Worm (Caenorhabditis elegans) whole organism, L2 larva: Measurements from ENCODE around the gene dpy-30.

ENCODE experiments used
- C34F6.9 ChIP-seq: fragments of 150-350 bp; optimal IDR thresholded peaks from 2 replicates; lab custom pipeline; 2014; ENCODE audit warnings: missing biosample characterization, missing genetic modification characterization
- F13H6.1 ChIP-seq: sonication (generic microtip); optimal IDR thresholded peaks from 2 replicates; lab custom pipeline; 2016; ENCODE audit warnings: missing genetic modification characterization, missing compliant biosample characterization
- Y55F3AM.14 ChIP-seq: fragments of 200-800 bp; sonication (Bioruptor generic); optimal IDR thresholded peaks from 2 replicates; lab custom pipeline; 2018; ENCODE audit warnings: mild to moderate bottlenecking, missing genetic modification characterization, missing compliant biosample characterization
- ZK546.5 ChIP-seq: sonication (generic microtip); optimal IDR thresholded peaks from 2 replicates; lab custom pipeline; 2017; ENCODE audit warnings: missing biosample characterization, missing genetic modification characterization
- alr-1 ChIP-seq: fragments of 150-350 bp; optimal IDR thresholded peaks from 2 replicates; lab custom pipeline; 2014; ENCODE audit warnings: missing biosample characterization, missing genetic modification characterization
- aly-2 ChIP-seq: fragments of 150-350 bp; optimal IDR thresholded peaks from 2 replicates; lab custom pipeline; 2014; ENCODE audit warnings: missing biosample characterization, missing genetic modification characterization
- ama-1 ChIP-seq: fragments of 150-350 bp; optimal IDR thresholded peaks from 2 replicates; lab custom pipeline; 2018; ENCODE audit warnings: inconsistent platforms
- blmp-1 ChIP-seq: sonication (generic microtip); optimal IDR thresholded peaks from 2 replicates; lab custom pipeline; 2017; ENCODE audit warnings: missing genetic modification characterization, mild to moderate bottlenecking, missing compliant biosample characterization, antibody characterized with exemption, moderate library complexity; ENCODE audit not compliant: insufficient read depth
- ceh-82 ChIP-seq: fragments of 150-350 bp; optimal IDR thresholded peaks from 2 replicates; lab custom pipeline; 2014; ENCODE audit warnings: missing biosample characterization, missing genetic modification characterization
- crh-2 ChIP-seq: sonication (generic microtip); optimal IDR thresholded peaks from 2 replicates; lab custom pipeline; 2017; ENCODE audit warnings: missing biosample characterization, missing genetic modification characterization
- dmd-4 ChIP-seq: sonication (generic microtip); optimal IDR thresholded peaks from 2 replicates; lab custom pipeline; 2017; ENCODE audit warnings: missing biosample characterization, missing genetic modification characterization
- egl-27 ChIP-seq: sonication (generic microtip); optimal IDR thresholded peaks from 3 replicates; lab custom pipeline; 2017; ENCODE audit warnings: missing biosample characterization, missing genetic modification reagents, missing genetic modification characterization
- elt-3 ChIP-seq: sonication (generic microtip); optimal IDR thresholded peaks from 2 replicates; lab custom pipeline; 2017; ENCODE audit warnings: missing biosample characterization, missing genetic modification characterization
- fos-1 ChIP-seq: fragments of 150-350 bp; optimal IDR thresholded peaks from 2 replicates; lab custom pipeline; 2014; ENCODE audit warnings: missing biosample characterization, missing genetic modification characterization
- gmeb-1 ChIP-seq: fragments of 150-350 bp; optimal IDR thresholded peaks from 2 replicates; lab custom pipeline; 2014; ENCODE audit warnings: missing biosample characterization, missing genetic modification characterization
- lin-11 ChIP-seq: fragments of 150-350 bp; sonication (generic microtip); optimal IDR thresholded peaks from 2 replicates; lab custom pipeline; 2014; ENCODE audit warnings: missing biosample characterization, missing genetic modification characterization, inconsistent platforms, mixed read lengths
- lin-13 ChIP-seq: fragments of 150-350 bp; optimal IDR thresholded peaks from 2 replicates; lab custom pipeline; 2014; ENCODE audit warnings: missing biosample characterization, missing genetic modification reagents, missing genetic modification characterization
- lsy-2 ChIP-seq, 2 experiments: fragments of 150-350 bp in 1 of 2; sonication (generic microtip) in 1 of 2; optimal IDR thresholded peaks; 2 replicates each; lab custom pipeline; 2014 to 2017; ENCODE audit warnings: missing biosample characterization in 2 of 2, missing genetic modification characterization in 2 of 2
- mab-5 ChIP-seq: fragments of 150-350 bp; optimal IDR thresholded peaks from 2 replicates; lab custom pipeline; 2014; ENCODE audit warnings: missing biosample characterization, missing genetic modification characterization
- mbf-1 ChIP-seq: sonication (generic microtip); optimal IDR thresholded peaks from 2 replicates; lab custom pipeline; 2017; ENCODE audit warnings: missing biosample characterization, missing genetic modification characterization
- mdl-1 ChIP-seq, 2 experiments: fragments of 150-350 bp in 1 of 2; sonication (generic microtip) in 1 of 2; optimal IDR thresholded peaks; 2 replicates each; lab custom pipeline; 2017; ENCODE audit warnings: missing biosample characterization in 2 of 2, missing genetic modification characterization in 2 of 2
- nhr-10 ChIP-seq: sonication (generic microtip); optimal IDR thresholded peaks from 2 replicates; lab custom pipeline; 2017; ENCODE audit warnings: missing biosample characterization, missing genetic modification characterization
- nhr-11 ChIP-seq: fragments of 150-350 bp; optimal IDR thresholded peaks from 2 replicates; lab custom pipeline; 2014; ENCODE audit warnings: missing biosample characterization, missing genetic modification characterization
- nhr-129 ChIP-seq: fragments of 150-350 bp; optimal IDR thresholded peaks from 2 replicates; lab custom pipeline; 2014; ENCODE audit warnings: missing biosample characterization, missing genetic modification characterization
- nhr-21 ChIP-seq: fragments of 150-350 bp; optimal IDR thresholded peaks from 2 replicates; lab custom pipeline; 2014; ENCODE audit warnings: missing biosample characterization, missing genetic modification characterization
- nhr-23 ChIP-seq: fragments of 150-350 bp; optimal IDR thresholded peaks from 2 replicates; lab custom pipeline; 2014; ENCODE audit warnings: missing biosample characterization, missing genetic modification reagents, missing genetic modification characterization
- nhr-25 ChIP-seq: fragments of 150-350 bp; sonication (generic microtip); optimal IDR thresholded peaks from 3 replicates; lab custom pipeline; 2014; ENCODE audit warnings: missing biosample characterization, missing genetic modification characterization
- nhr-6 ChIP-seq: fragments of 150-350 bp; optimal IDR thresholded peaks from 2 replicates; lab custom pipeline; 2014; ENCODE audit warnings: missing biosample characterization, missing genetic modification characterization
- nhr-77 ChIP-seq: fragments of 150-350 bp; optimal IDR thresholded peaks from 2 replicates; lab custom pipeline; 2014; ENCODE audit warnings: missing biosample characterization, missing genetic modification characterization
- peb-1 ChIP-seq: fragments of 150-350 bp; optimal IDR thresholded peaks from 2 replicates; lab custom pipeline; 2014; ENCODE audit warnings: missing biosample characterization, missing genetic modification characterization
- sem-4 ChIP-seq: fragments of 150-350 bp; optimal IDR thresholded peaks from 2 replicates; lab custom pipeline; 2014; ENCODE audit warnings: missing biosample characterization, missing genetic modification reagents, missing genetic modification characterization
- sma-3 ChIP-seq: sonication (generic microtip); optimal IDR thresholded peaks from 2 replicates; lab custom pipeline; 2016; ENCODE audit warnings: missing genetic modification reagents, missing genetic modification characterization, missing compliant biosample characterization
- sma-9 ChIP-seq, 2 experiments: fragments of 150-350 bp in 1 of 2; sonication (generic microtip) in 1 of 2; optimal IDR thresholded peaks; 2 replicates each; lab custom pipeline; 2014 to 2016; ENCODE audit warnings: missing genetic modification characterization in 2 of 2, mild to moderate bottlenecking in 1 of 2, missing biosample characterization in 1 of 2, missing compliant biosample characterization in 1 of 2, missing genetic modification reagents in 1 of 2, moderate library complexity in 1 of 2
- snpc-4 ChIP-seq: fragments of 150-350 bp; optimal IDR thresholded peaks from 2 replicates; lab custom pipeline; 2014; ENCODE audit warnings: missing biosample characterization, missing genetic modification characterization
- unc-39 ChIP-seq: fragments of 150-350 bp; optimal IDR thresholded peaks from 2 replicates; lab custom pipeline; 2014; ENCODE audit warnings: missing biosample characterization, missing genetic modification characterization
- unc-55 ChIP-seq: fragments of 150-350 bp; sonication (generic microtip); optimal IDR thresholded peaks from 3 replicates; lab custom pipeline; 2014; ENCODE audit warnings: missing biosample characterization, missing genetic modification reagents, missing genetic modification characterization
- unc-62 ChIP-seq: fragments of 150-350 bp; optimal IDR thresholded peaks from 2 replicates; lab custom pipeline; 2014; ENCODE audit warnings: missing biosample characterization, missing genetic modification reagents, missing genetic modification characterization
- zag-1 ChIP-seq: fragments of 150-350 bp; optimal IDR thresholded peaks from 2 replicates; lab custom pipeline; 2014; ENCODE audit warnings: missing biosample characterization, missing genetic modification characterization
- ztf-1 ChIP-seq: fragments of 200-800 bp; sonication (Bioruptor generic); conservative IDR thresholded peaks from 2 replicates; pipeline ENCODE4 v1.3.6; 2022; ENCODE audit warnings: missing genetic modification characterization, missing compliant biosample characterization
- ztf-4 ChIP-seq: fragments of 150-350 bp; optimal IDR thresholded peaks from 2 replicates; lab custom pipeline; 2014; ENCODE audit warnings: missing biosample characterization, missing genetic modification characterization

dpy-30 gene

DNA sequence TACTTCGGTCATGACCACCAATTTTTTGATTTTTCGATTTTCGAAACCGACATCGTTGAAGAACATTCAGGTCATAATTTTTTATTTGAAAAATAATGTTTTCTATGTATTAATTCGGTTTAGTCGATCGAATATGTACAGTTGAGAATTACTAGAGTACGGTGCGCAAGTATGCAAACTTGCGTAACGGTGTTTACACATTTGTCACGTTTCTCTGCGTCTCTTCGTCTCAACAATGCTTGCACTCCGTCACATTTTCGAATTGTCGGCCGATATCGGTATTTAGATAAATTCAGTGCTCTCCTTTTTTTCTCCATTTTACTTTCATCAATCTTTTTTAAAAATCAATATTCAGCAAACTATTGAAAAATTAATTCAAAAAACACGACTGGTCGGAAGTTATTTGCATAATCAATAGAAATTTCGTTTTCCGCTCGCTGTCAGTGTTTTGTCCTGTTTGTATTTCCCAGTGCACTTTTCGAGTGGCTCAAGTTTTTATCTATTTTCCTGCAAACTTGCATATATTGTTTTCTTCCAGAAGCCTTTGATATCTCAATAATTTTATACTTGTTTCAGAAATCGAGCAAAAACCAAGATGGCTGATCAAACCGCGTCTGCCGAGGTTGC is at the start of gene dpy-30:
dpy-30 (plus strand) TSS at position 577 of the 627 bp plus-strand sequence.
- TF ChIP-seq elt-3 (no peak), ceh-82 (tag; lab: Kevin White, UChicago) (no peak), sma-3 (GFP tag; lab: Kevin White, UChicago) (peak; percentile 46), blmp-1 (tag; lab: Kevin White, UChicago) (no peak), alr-1 (tag; lab: Kevin White, UChicago) (no peak), nhr-25 (peak; percentile 39), ama-1 (lab: Kevin White, UChicago) (no peak), mab-5 (tag; lab: Kevin White, UChicago) (no peak), nhr-129 (tag; lab: Kevin White, UChicago) (peak; percentile 73), sma-9 (GFP tag; optimal IDR thresholded peaks at IDR 0.05; lab: Kevin White, UChicago) (peak; percentile 66), sma-9 (tag; optimal IDR thresholded peaks at IDR 0.05; lab: Kevin White, UChicago) (no peak), unc-39 (tag; lab: Kevin White, UChicago) (no peak), mbf-1 (tag; lab: Kevin White, UChicago) (no peak), lsy-2 (tag; optimal IDR thresholded peaks at IDR 0.05; lab: Kevin White, UChicago) (peak; percentile 87 to 97), Y55F3AM.14 (no peak), dmd-4 (tag; lab: Kevin White, UChicago) (no peak), sem-4 (tag; lab: Kevin White, UChicago) (no peak), C34F6.9 (tag; lab: Kevin White, UChicago) (peak; percentile 85), nhr-6 (tag; lab: Kevin White, UChicago) (no peak), F13H6.1 (tag; lab: Kevin White, UChicago) (peak; percentile 41), lin-11 (tag; lab: Kevin White, UChicago) (peak; percentile 17), lin-13 (peak; percentile 13), gmeb-1 (peak; percentile 69), fos-1 (tag; lab: Kevin White, UChicago) (no peak), peb-1 (tag; lab: Kevin White, UChicago) (no peak), unc-62 (GFP tag; lab: Kevin White, UChicago) (no peak), nhr-77 (tag; lab: Kevin White, UChicago) (no peak), nhr-10 (tag; lab: Kevin White, UChicago) (no peak), ztf-1 (GFP tag; lab: Robert Waterston, UW) (no peak), snpc-4 (tag; lab: Kevin White, UChicago) (peak; percentile 29), unc-55 (GFP tag; lab: Kevin White, UChicago) (peak; percentile 75), crh-2 (peak; percentile 70), nhr-23 (tag; lab: Kevin White, UChicago) (no peak), nhr-11 (no peak), aly-2 (no peak), nhr-21 (tag; lab: Kevin White, UChicago) (no peak), ztf-4 (tag; lab: Kevin White, UChicago) (no peak), mdl-1 (tag; optimal IDR thresholded peaks at IDR 0.05; lab: Kevin White, UChicago) (no peak), ZK546.5 (tag; lab: Kevin White, UChicago) (no peak)

DNA sequence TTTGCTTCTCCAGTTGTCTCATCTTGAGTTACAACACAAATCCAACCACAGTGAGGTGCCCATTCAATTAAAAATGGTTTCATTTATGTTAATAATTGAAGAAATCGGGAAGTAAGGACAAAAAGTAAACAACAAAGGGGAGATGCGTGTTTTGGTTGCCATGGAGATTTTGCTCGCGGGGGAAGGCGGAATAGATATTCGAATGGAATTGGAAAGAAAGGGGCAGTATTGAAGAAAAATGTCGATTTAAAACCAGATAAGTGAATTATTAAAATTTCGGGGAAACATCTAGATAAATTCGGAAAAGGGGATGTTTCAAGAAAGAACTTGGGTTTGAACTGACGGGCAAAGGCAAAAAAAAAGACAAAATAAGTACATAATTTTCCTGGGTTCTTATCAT is 40.7 kb upstream of the dpy-30 start, which contains the start of gene che-11:
che-11 (minus strand) TSS at position 101 of the 400 bp plus-strand sequence.
- TF ChIP-seq nhr-77 (tag; lab: Kevin White, UChicago) (no peak), mdl-1 (tag; optimal IDR thresholded peaks at IDR 0.05; lab: Kevin White, UChicago) (no peak), egl-27 (tag; lab: Kevin White, UChicago) (no peak), nhr-10 (tag; lab: Kevin White, UChicago) (no peak), ZK546.5 (tag; lab: Kevin White, UChicago) (no peak), nhr-23 (tag; lab: Kevin White, UChicago) (no peak), zag-1 (tag; lab: Kevin White, UChicago) (no peak), snpc-4 (tag; lab: Kevin White, UChicago) (no peak)
